Worm (Caenorhabditis elegans) whole organism, L3 larva: ENCODE data around the gene C32H11.4.

ENCODE experiments used
- R02D3.7 ChIP-seq: fragments of 150-350 bp; optimal IDR thresholded peaks from 2 replicates; lab custom pipeline; 2014; ENCODE audit warnings: missing biosample characterization, missing genetic modification characterization
- ceh-82 ChIP-seq: fragments of 150-350 bp; optimal IDR thresholded peaks from 2 replicates; lab custom pipeline; 2014; ENCODE audit warnings: missing biosample characterization, missing genetic modification characterization
- egl-27 ChIP-seq: sonication (generic microtip); optimal IDR thresholded peaks from 4 replicates; lab custom pipeline; 2017; ENCODE audit warnings: missing biosample characterization, missing genetic modification reagents, missing genetic modification characterization
- elt-1 ChIP-seq: fragments of 150-350 bp; optimal IDR thresholded peaks from 2 replicates; lab custom pipeline; 2014; ENCODE audit warnings: missing biosample characterization, missing genetic modification characterization
- elt-2 ChIP-seq: sonication (generic microtip); optimal IDR thresholded peaks from 2 replicates; lab custom pipeline; 2016; ENCODE audit warnings: missing genetic modification reagents, mild to moderate bottlenecking, missing genetic modification characterization, missing compliant biosample characterization
- elt-3 ChIP-seq, 3 experiments: fragments of 150-350 bp in 1 of 3; sonication (generic microtip) in 2 of 3; optimal IDR thresholded peaks; 2 replicates in 2 of 3; 4 replicates in 1 of 3; lab custom pipeline; 2014 to 2017; ENCODE audit warnings: missing biosample characterization in 3 of 3, missing genetic modification characterization in 3 of 3
- eor-1 ChIP-seq, 2 experiments: fragments of 150-350 bp; optimal IDR thresholded peaks; 2 replicates each; lab custom pipeline; 2014 to 2018; ENCODE audit warnings: missing biosample characterization in 2 of 2, missing genetic modification characterization in 2 of 2
- hmg-11 ChIP-seq: sonication (generic microtip); optimal IDR thresholded peaks from 2 replicates; lab custom pipeline; 2016; ENCODE audit warnings: missing genetic modification characterization, missing compliant biosample characterization
- jun-1 ChIP-seq: fragments of 150-350 bp; optimal IDR thresholded peaks from 2 replicates; lab custom pipeline; 2014; ENCODE audit warnings: missing biosample characterization, missing genetic modification reagents, missing genetic modification characterization
- lsy-12 ChIP-seq: sonication (generic microtip); optimal IDR thresholded peaks from 2 replicates; lab custom pipeline; 2016; ENCODE audit warnings: mild to moderate bottlenecking, missing genetic modification characterization, missing compliant biosample characterization
- mml-1 ChIP-seq: fragments of 150-350 bp; sonication (generic microtip); optimal IDR thresholded peaks from 3 replicates; lab custom pipeline; 2014; ENCODE audit warnings: missing biosample characterization, missing genetic modification characterization
- nfya-1 ChIP-seq: sonication (generic microtip); optimal IDR thresholded peaks from 2 replicates; lab custom pipeline; 2017; ENCODE audit warnings: missing genetic modification characterization, mild to moderate bottlenecking, missing compliant biosample characterization, antibody characterized with exemption, moderate library complexity; ENCODE audit not compliant: insufficient read depth
- nhr-12 ChIP-seq: fragments of 150-350 bp; optimal IDR thresholded peaks from 2 replicates; lab custom pipeline; 2014; ENCODE audit warnings: missing biosample characterization, missing genetic modification characterization
- nhr-25 ChIP-seq: sonication (generic microtip); optimal IDR thresholded peaks from 2 replicates; lab custom pipeline; 2017; ENCODE audit warnings: missing biosample characterization, missing genetic modification characterization
- nhr-67 ChIP-seq: fragments of 150-350 bp; optimal IDR thresholded peaks from 2 replicates; lab custom pipeline; 2014; ENCODE audit warnings: missing biosample characterization, missing genetic modification characterization
- sea-2 ChIP-seq: fragments of 150-350 bp; sonication (generic microtip); optimal IDR thresholded peaks from 4 replicates; lab custom pipeline; 2014; ENCODE audit warnings: missing biosample characterization, missing genetic modification reagents, missing genetic modification characterization
- skn-1 ChIP-seq: fragments of 150-350 bp; optimal IDR thresholded peaks from 2 replicates; lab custom pipeline; 2014; ENCODE audit warnings: missing biosample characterization, missing genetic modification characterization
- snpc-4 ChIP-seq: fragments of 150-350 bp; optimal IDR thresholded peaks from 2 replicates; lab custom pipeline; 2014; ENCODE audit warnings: missing biosample characterization, missing genetic modification characterization
- tbx-2 ChIP-seq: sonication (generic microtip); optimal IDR thresholded peaks from 2 replicates; lab custom pipeline; 2016; ENCODE audit warnings: mild to moderate bottlenecking, missing genetic modification characterization, missing compliant biosample characterization
- zag-1 ChIP-seq: fragments of 150-350 bp; optimal IDR thresholded peaks from 2 replicates; lab custom pipeline; 2014; ENCODE audit warnings: missing biosample characterization, missing genetic modification characterization

Gene C32H11.4

DNA sequence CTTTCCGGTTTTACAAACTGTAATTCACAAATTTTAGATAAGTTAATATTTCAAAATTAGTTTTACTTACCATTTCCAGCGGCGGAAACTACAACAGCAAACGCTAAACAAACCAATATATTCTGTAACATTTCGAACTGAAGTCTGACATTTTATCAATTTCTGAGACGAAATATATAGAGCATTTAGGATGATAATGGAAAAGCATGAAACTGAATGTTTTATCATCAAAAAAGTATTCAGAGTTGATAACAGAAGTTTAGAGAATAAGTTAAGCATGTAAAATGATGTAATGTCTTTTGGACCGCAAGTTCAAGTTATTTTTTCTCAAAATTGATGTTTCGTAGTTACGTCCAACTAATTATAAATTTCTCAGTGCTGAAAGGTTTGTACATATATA lies 48.1 kb downstream of the C32H11.4 start, which contains the start of gene F55G11.2:
TSS of gene F55G11.2 (minus strand) at position 149 of the 400 bp plus-strand sequence.
- TF ChIP-seq tbx-2 (tag; lab: Kevin White, UChicago), result no peak
- peak; percentile 76 for TF ChIP-seq elt-2 (tag; lab: Kevin White, UChicago)
- TF ChIP-seq lsy-12 (tag; lab: Kevin White, UChicago), result no peak

DNA sequence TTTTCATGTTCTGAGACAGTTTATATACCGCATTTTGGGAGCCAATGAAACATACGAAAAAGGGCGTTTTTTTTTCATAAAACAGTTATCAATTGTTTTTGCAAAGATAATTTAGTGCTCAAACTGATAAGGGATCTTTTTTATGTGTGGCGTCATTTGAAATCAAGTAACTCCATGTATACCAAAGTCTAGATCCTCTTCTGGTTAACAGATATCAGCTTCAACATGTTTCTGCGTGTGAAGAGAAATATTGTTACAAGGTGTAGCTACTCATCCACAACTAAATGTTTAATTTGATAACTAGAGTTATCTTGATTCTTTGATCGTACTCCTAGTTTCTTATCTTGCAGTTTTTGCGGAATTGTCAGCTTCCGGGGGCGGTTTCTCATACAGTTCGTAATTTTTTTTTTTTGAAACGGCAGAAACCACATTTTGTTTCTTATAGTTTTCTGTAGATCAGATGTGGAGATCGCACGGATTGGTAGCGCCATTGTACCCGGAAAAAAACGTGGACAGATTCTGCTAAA lies 51.0 kb downstream of the C32H11.4 start:
- peak; percentile 78 for TF ChIP-seq elt-2 (tag; lab: Kevin White, UChicago)
- TF ChIP-seq mml-1 (tag; lab: Kevin White, UChicago), result no peak
- no peak for TF ChIP-seq eor-1 (tag; optimal IDR thresholded peaks at IDR 0.05; lab: Kevin White, UChicago)

DNA sequence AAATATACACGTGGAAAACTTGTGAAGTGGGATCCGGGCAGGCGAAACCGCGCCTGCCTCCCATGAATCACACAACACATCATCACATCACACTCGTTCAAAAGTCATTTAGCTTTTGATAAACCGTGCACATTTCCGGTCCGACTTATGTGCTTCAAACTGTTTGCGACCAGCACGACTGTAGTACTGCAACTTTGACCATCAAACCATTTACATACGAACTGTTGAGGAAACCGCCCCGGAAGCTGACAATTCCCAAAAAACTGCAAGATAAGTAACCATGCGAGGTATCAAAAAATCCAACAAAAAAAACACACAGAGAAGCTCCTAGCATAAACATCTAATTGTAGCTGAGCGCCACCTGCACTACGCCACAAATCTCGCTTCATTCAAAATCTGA lies 51.7 kb downstream of the C32H11.4 start:
- no peak for TF ChIP-seq zag-1
- no peak for TF ChIP-seq nfya-1 (tag; lab: Kevin White, UChicago)
- TF ChIP-seq nhr-25, result no peak
- no peak for TF ChIP-seq skn-1
- no peak for TF ChIP-seq tbx-2 (tag; lab: Kevin White, UChicago)
- TF ChIP-seq hmg-11, result no peak
- TF ChIP-seq sea-2 (GFP tag; lab: Kevin White, UChicago), result no peak
- TF ChIP-seq egl-27, result no peak
- no peak for TF ChIP-seq snpc-4 (tag; lab: Kevin White, UChicago)
- no peak for TF ChIP-seq nhr-12 (tag; lab: Kevin White, UChicago)
- no peak for TF ChIP-seq R02D3.7 (tag; lab: Kevin White, UChicago)
- no peak for TF ChIP-seq nhr-67
- no peak for TF ChIP-seq jun-1 (tag; lab: Kevin White, UChicago)
- TF ChIP-seq ceh-82 (tag; lab: Kevin White, UChicago), result no peak
- TF ChIP-seq elt-3 (tag; optimal IDR thresholded peaks at IDR 0.05; lab: Kevin White, UChicago), result no peak
- TF ChIP-seq elt-1 (tag; lab: Kevin White, UChicago), result no peak
- TF ChIP-seq, all 47 proteins: peak for 0
